Worm (Caenorhabditis elegans): ENCODE measurements around the gene fos-1.
A peak's percentile ranks its signal among the peaks of the same experiment; 100 is the strongest.

- TF ChIP-seq fos-1 (tag; optimal IDR thresholded peaks at IDR 0.05) (no peak), lsy-2 (tag; optimal IDR thresholded peaks at IDR 0.05) (peak in 1 of 2 experiments; percentile 51), ztf-11 (tag; optimal IDR thresholded peaks at IDR 0.05) (no peak), snpc-4 (tag; optimal IDR thresholded peaks at IDR 0.05) (no peak), unc-39 (tag; optimal IDR thresholded peaks at IDR 0.05) (no peak), zag-1 (tag; optimal IDR thresholded peaks at IDR 0.05) (peak; percentile 58), nhr-12 (tag; optimal IDR thresholded peaks at IDR 0.05) (no peak), ama-1 (optimal IDR thresholded peaks at IDR 0.05) (no peak), alr-1 (tag; optimal IDR thresholded peaks at IDR 0.05) (no peak), lin-39 (tag; optimal IDR thresholded peaks at IDR 0.05) (no peak), nhr-11 (tag; optimal IDR thresholded peaks at IDR 0.05) (no peak), ztf-4 (tag; optimal IDR thresholded peaks at IDR 0.05) (no peak), aly-2 (tag; optimal IDR thresholded peaks at IDR 0.05) (no peak), mab-5 (tag; optimal IDR thresholded peaks at IDR 0.05) (peak; percentile 53)
Measured at ce11 chrV:6033512-6033911, 30.1 kb downstream of the fos-1 start.

Measured in whole organism, L2 larva.